Fruit fly (Drosophila melanogaster): ENCODE results near the gene Gr98c.

Gene Gr98c

DNA sequence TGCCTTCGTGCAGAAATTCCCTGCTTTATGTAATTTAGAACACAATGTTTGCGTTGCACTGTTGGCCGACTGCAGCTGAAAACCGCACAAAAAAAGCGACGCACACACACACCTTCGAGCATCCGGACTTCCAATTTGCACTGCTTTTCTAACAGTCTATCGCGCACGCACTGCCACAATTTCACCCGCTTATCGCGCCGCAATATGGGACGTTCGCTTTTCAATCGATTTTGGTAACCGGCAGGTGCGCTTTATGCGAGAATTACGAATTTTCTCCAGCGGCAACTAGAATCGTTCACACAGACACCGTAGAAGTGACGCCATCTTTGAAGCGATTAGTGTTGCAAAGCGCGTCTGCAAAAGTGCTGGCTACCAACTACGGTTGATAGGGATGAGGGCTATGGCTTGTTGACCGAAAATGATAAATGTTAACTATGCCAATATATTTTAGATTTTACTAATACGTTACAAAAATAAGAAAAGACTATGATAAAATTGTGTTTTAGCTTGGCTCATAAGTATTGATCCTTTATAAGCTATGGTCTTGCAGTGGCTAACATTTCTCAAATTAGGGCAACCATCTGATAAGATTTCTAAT, 37.7 kb downstream of the Gr98c start, which contains the start of gene wdb (continued):
- no peak for TF ChIP-seq Gug (GFP tag; IDR thresholded peaks at IDR 0.05)
- peak; percentile 65 for TF ChIP-seq Ets21C (GFP tag; optimal IDR thresholded peaks at IDR 0.05)
- no peak for TF ChIP-seq eg (GFP tag; IDR thresholded peaks at IDR 0.05)
- no peak for TF ChIP-seq fd59A (GFP tag; optimal IDR thresholded peaks at IDR 0.05)
- TF ChIP-seq CG8119 (GFP tag; IDR thresholded peaks at IDR 0.05): no peak
- TF ChIP-seq Eip93F (GFP tag; optimal IDR thresholded peaks at IDR 0.05): no peak
- TF ChIP-seq OdsH (GFP tag; optimal IDR thresholded peaks at IDR 0.05): no peak
- no peak for TF ChIP-seq Eip75B (GFP tag; optimal IDR thresholded peaks at IDR 0.05)
- TF ChIP-seq Sox15 (GFP tag; optimal IDR thresholded peaks at IDR 0.05): no peak
- TF ChIP-seq cyc (GFP tag; optimal IDR thresholded peaks at IDR 0.05): peak; percentile 68
- no peak for TF ChIP-seq CG6163 (GFP tag; IDR thresholded peaks at IDR 0.05)
- no peak for TF ChIP-seq CG4318 (GFP tag; optimal IDR thresholded peaks at IDR 0.05)
- TF ChIP-seq achi (GFP tag; optimal IDR thresholded peaks at IDR 0.05): no peak
- TF ChIP-seq CG11902 (GFP tag; optimal IDR thresholded peaks at IDR 0.05): peak; percentile 19
- peak; percentile 66 for TF ChIP-seq pdm3 (GFP tag; optimal IDR thresholded peaks at IDR 0.05)

DNA sequence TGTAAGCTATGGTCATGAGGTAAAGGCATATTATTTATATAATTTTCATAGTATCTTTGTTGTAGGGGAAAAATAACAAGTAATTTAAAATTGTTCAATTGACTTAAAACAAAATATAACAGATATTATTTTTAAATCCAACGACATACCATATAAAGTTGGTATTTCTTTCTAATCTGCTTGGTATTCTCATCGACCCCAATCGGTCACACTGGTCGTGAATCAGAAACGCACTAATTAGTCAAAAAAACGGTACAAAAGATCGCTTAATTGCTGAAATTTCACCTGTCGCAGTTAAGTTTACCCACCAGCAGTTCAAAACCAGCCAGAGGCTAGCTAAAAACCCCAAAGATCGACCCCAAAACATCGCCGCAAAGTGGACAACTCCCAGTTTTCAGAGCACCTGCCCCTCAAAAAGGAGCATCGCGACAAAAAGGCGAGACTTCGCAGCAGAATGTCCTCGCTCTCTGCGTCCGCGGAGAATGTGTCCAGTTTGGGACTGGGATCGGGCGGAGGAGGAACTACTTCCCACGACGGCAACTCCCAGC, 38.5 kb downstream of the Gr98c start, which contains the start of gene pins:
pins (plus strand) TSS at position 207 of the 548 bp plus-strand sequence.
- TF ChIP-seq CG16779 (tag; optimal IDR thresholded peaks at IDR 0.05) (no peak), Met (GFP tag; optimal IDR thresholded peaks at IDR 0.05) (no peak), svp (GFP tag) (no peak), CG11294 (GFP tag; IDR thresholded peaks at IDR 0.05) (no peak), eg (GFP tag; IDR thresholded peaks at IDR 0.05) (no peak), CG32006 (GFP tag; optimal IDR thresholded peaks at IDR 0.05) (no peak), CG11762 (GFP tag; optimal IDR thresholded peaks at IDR 0.05; ENCODE audit: insufficient read depth) (no peak), fd59A (GFP tag; optimal IDR thresholded peaks at IDR 0.05) (no peak), CG8119 (GFP tag; IDR thresholded peaks at IDR 0.05) (no peak), Sox15 (GFP tag; optimal IDR thresholded peaks at IDR 0.05) (no peak)

DNA sequence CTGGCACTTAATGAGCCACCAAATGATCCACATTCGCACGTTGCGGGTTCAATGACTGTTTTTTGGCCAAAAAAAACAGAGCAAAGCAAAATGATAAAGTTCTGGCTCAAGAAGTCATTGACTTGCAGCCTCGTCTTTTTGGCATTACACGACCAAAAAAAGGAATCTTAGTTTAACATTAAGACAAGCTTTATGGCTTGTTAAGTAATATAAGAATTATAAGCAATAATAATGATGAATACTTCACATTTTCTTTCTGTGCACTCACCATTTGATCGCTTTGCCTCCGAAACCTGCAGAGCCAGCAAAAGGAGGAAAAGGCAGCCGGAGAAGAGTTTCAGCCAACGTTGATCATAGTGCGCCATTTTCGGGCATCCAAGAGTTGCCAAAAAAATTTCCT, 48.9 kb downstream of the Gr98c start:
- TF ChIP-seq fd59A (GFP tag; optimal IDR thresholded peaks at IDR 0.05): no peak
- peak; percentile 60 for TF ChIP-seq cyc (GFP tag; optimal IDR thresholded peaks at IDR 0.05)
- TF ChIP-seq Ets96B (tag; optimal IDR thresholded peaks at IDR 0.05): no peak
- peak; percentile 41 for TF ChIP-seq CG6792 (GFP tag; optimal IDR thresholded peaks at IDR 0.05)
- no peak for TF ChIP-seq dsx (GFP tag; optimal IDR thresholded peaks at IDR 0.05; ENCODE audit: poor library complexity, severe bottlenecking)
- peak; percentile 17 for TF ChIP-seq Eip93F (GFP tag; optimal IDR thresholded peaks at IDR 0.05)
- TF ChIP-seq Sox102F (GFP tag; optimal IDR thresholded peaks at IDR 0.05): peak; percentile 86
- peak; percentile 58 for TF ChIP-seq CG31627 (GFP tag; optimal IDR thresholded peaks at IDR 0.05)
- TF ChIP-seq esn (GFP tag; optimal IDR thresholded peaks at IDR 0.05): peak; percentile 85
- TF ChIP-seq CG16779 (tag; optimal IDR thresholded peaks at IDR 0.05): no peak
- TF ChIP-seq spab (GFP tag; optimal IDR thresholded peaks at IDR 0.05): no peak
- peak; percentile 73 for TF ChIP-seq topi (GFP tag; optimal IDR thresholded peaks at IDR 0.05)
- no peak for TF ChIP-seq Hr38 (GFP tag; optimal IDR thresholded peaks at IDR 0.05)
- TF ChIP-seq dac (GFP tag; optimal IDR thresholded peaks at IDR 0.05): no peak
- no peak for TF ChIP-seq fkh (GFP tag; optimal IDR thresholded peaks at IDR 0.05)
- peak; percentile 80 for TF ChIP-seq Met (GFP tag; optimal IDR thresholded peaks at IDR 0.05)
- TF ChIP-seq CG10669 (GFP tag; optimal IDR thresholded peaks at IDR 0.05): no peak
- TF ChIP-seq CG15336 (GFP tag; IDR thresholded peaks at IDR 0.05): peak; percentile 57
- TF ChIP-seq Lpt (GFP tag; optimal IDR thresholded peaks at IDR 0.05): no peak
- TF ChIP-seq Hr4 (GFP tag; optimal IDR thresholded peaks at IDR 0.05): no peak
- TF ChIP-seq CG11294 (GFP tag; IDR thresholded peaks at IDR 0.05): no peak
- peak; percentile 69 for TF ChIP-seq Hr39 (GFP tag; optimal IDR thresholded peaks at IDR 0.05)
- TF ChIP-seq eg (GFP tag; IDR thresholded peaks at IDR 0.05): no peak
- no peak for TF ChIP-seq svp (GFP tag)
- no peak for TF ChIP-seq CG9139 (GFP tag; optimal IDR thresholded peaks at IDR 0.05)
- peak; percentile 8 for TF ChIP-seq achi (GFP tag; optimal IDR thresholded peaks at IDR 0.05)
- no peak for TF ChIP-seq CG34406 (GFP tag; optimal IDR thresholded peaks at IDR 0.05)
- TF ChIP-seq ss (GFP tag; optimal IDR thresholded peaks at IDR 0.05): no peak
- no peak for TF ChIP-seq CG1621 (tag; optimal IDR thresholded peaks at IDR 0.05)
- TF ChIP-seq CG8119 (GFP tag; IDR thresholded peaks at IDR 0.05): peak; percentile 22; the same call in 2 of the 3 replicates
- peak; percentile 47 for TF ChIP-seq Sox14 (GFP tag; optimal IDR thresholded peaks at IDR 0.05)
- peak; percentile 76 for TF ChIP-seq lz (GFP tag; optimal IDR thresholded peaks at IDR 0.05)
- peak; percentile 6 for TF ChIP-seq net (GFP tag; optimal IDR thresholded peaks at IDR 0.05)
- no peak for TF ChIP-seq salr (GFP tag; optimal IDR thresholded peaks at IDR 0.05)
- TF ChIP-seq CG10631 (GFP tag; optimal IDR thresholded peaks at IDR 0.05): no peak
